Worm (Caenorhabditis elegans) whole organism, late embryonic: ENCODE results near the gene srbc-29.

Experiments
- C38D4.7 ChIP-seq: fragments of 200-800 bp; sonication (Bioruptor generic); optimal IDR thresholded peaks from 2 replicates; lab custom pipeline; 2018; ENCODE audit warnings: mild to moderate bottlenecking, missing genetic modification characterization, moderate library complexity, missing compliant biosample characterization
- K02D7.2 ChIP-seq: sonication (generic microtip); optimal IDR thresholded peaks from 2 replicates; lab custom pipeline; 2017; ENCODE audit warnings: mild to moderate bottlenecking, missing genetic modification characterization, missing compliant biosample characterization
- T23F11.4 ChIP-seq: fragments of 200-800 bp; sonication (Bioruptor generic); optimal IDR thresholded peaks from 2 replicates; lab custom pipeline; 2018; ENCODE audit warnings: mild to moderate bottlenecking, missing genetic modification characterization, missing compliant biosample characterization
- Y22D7AL.16 ChIP-seq: sonication (generic microtip); optimal IDR thresholded peaks from 2 replicates; lab custom pipeline; 2016; ENCODE audit warnings: missing genetic modification characterization, missing compliant biosample characterization
- ahr-1 ChIP-seq: sonication (generic microtip); optimal IDR thresholded peaks from 2 replicates; lab custom pipeline; 2016; ENCODE audit warnings: missing genetic modification characterization, missing compliant biosample characterization
- ceh-14 ChIP-seq: sonication (generic microtip); optimal IDR thresholded peaks from 2 replicates; lab custom pipeline; 2016; ENCODE audit warnings: missing genotype, missing genetic modification characterization, missing compliant biosample characterization
- ceh-19 ChIP-seq: fragments of 200-800 bp; sonication (Bioruptor generic); optimal IDR thresholded peaks from 2 replicates; lab custom pipeline; 2018; ENCODE audit warnings: mild to moderate bottlenecking, missing genetic modification characterization, missing compliant biosample characterization
- ceh-6 ChIP-seq: fragments of 200-800 bp; sonication (Bioruptor generic); optimal IDR thresholded peaks from 2 replicates; lab custom pipeline; 2018; ENCODE audit warnings: mild to moderate bottlenecking, missing genetic modification characterization, missing compliant biosample characterization
- che-1 ChIP-seq: sonication (generic microtip); optimal IDR thresholded peaks from 2 replicates; lab custom pipeline; 2016; ENCODE audit warnings: mild to moderate bottlenecking, missing genetic modification characterization, missing compliant biosample characterization
- dve-1 ChIP-seq: sonication (generic microtip); optimal IDR thresholded peaks from 2 replicates; lab custom pipeline; 2017; ENCODE audit warnings: antibody characterized with exemption, mild to moderate bottlenecking, missing genetic modification characterization, missing compliant biosample characterization
- elt-4 ChIP-seq: sonication (generic microtip); optimal IDR thresholded peaks from 2 replicates; lab custom pipeline; 2016; ENCODE audit warnings: missing genetic modification characterization, missing compliant biosample characterization
- eyg-1 ChIP-seq: sonication (generic microtip); optimal IDR thresholded peaks from 2 replicates; lab custom pipeline; 2016; ENCODE audit warnings: missing genotype, missing genetic modification characterization, missing compliant biosample characterization
- fkh-10 ChIP-seq: fragments of 150-350 bp; optimal IDR thresholded peaks from 2 replicates; lab custom pipeline; 2014; ENCODE audit warnings: missing biosample characterization, missing genetic modification reagents, missing genetic modification characterization
- gmeb-2 ChIP-seq: sonication (generic microtip); optimal IDR thresholded peaks from 2 replicates; lab custom pipeline; 2016; ENCODE audit warnings: missing genetic modification characterization, inconsistent platforms, missing compliant biosample characterization
- hlh-30 ChIP-seq: sonication (generic microtip); optimal IDR thresholded peaks from 2 replicates; lab custom pipeline; 2017; ENCODE audit warnings: antibody characterized with exemption, missing genetic modification characterization, missing compliant biosample characterization; ENCODE audit not compliant: insufficient read depth
- hlh-6 ChIP-seq: sonication (generic microtip); optimal IDR thresholded peaks from 2 replicates; lab custom pipeline; 2016; ENCODE audit warnings: missing genotype, missing genetic modification characterization, missing compliant biosample characterization
- mec-3 ChIP-seq: sonication (generic microtip); optimal IDR thresholded peaks from 2 replicates; lab custom pipeline; 2016; ENCODE audit warnings: borderline replicate concordance, missing genetic modification characterization, missing compliant biosample characterization
- pag-3 ChIP-seq: sonication (generic microtip); optimal IDR thresholded peaks from 2 replicates; lab custom pipeline; 2016; ENCODE audit warnings: missing compliant biosample characterization, missing genetic modification characterization, borderline replicate concordance
- pha-4 ChIP-seq: fragments of 150-350 bp; optimal IDR thresholded peaks from 2 replicates; lab custom pipeline; 2018; ENCODE audit warnings: missing biosample characterization, missing genetic modification reagents, missing genetic modification characterization
- pqm-1 ChIP-seq: sonication (generic microtip); optimal IDR thresholded peaks from 2 replicates; lab custom pipeline; 2016; ENCODE audit warnings: missing genetic modification characterization, missing compliant biosample characterization
- pros-1 ChIP-seq: fragments of 150-350 bp; optimal IDR thresholded peaks from 2 replicates; lab custom pipeline; 2014; ENCODE audit warnings: missing biosample characterization, missing genetic modification reagents, missing genetic modification characterization
- ref-2 ChIP-seq: sonication (generic microtip); optimal IDR thresholded peaks from 2 replicates; lab custom pipeline; 2016; ENCODE audit warnings: missing genetic modification characterization, missing compliant biosample characterization
- rnt-1 ChIP-seq: sonication (generic microtip); optimal IDR thresholded peaks from 2 replicates; lab custom pipeline; 2016; ENCODE audit warnings: missing genetic modification characterization, missing compliant biosample characterization
- sdc-2 ChIP-seq: sonication (generic microtip); optimal IDR thresholded peaks from 2 replicates; lab custom pipeline; 2016; ENCODE audit warnings: missing genotype, missing genetic modification characterization, missing compliant biosample characterization
- syd-9 ChIP-seq: sonication (generic microtip); optimal IDR thresholded peaks from 2 replicates; lab custom pipeline; 2016; ENCODE audit warnings: mild to moderate bottlenecking, missing genetic modification characterization, moderate library complexity, missing compliant biosample characterization
- tbx-2 ChIP-seq: sonication (generic microtip); optimal IDR thresholded peaks from 2 replicates; lab custom pipeline; 2016; ENCODE audit warnings: missing genetic modification characterization, missing compliant biosample characterization
- ttx-3 ChIP-seq: sonication (generic microtip); optimal IDR thresholded peaks from 2 replicates; lab custom pipeline; 2016; ENCODE audit warnings: missing genetic modification reagents, missing genetic modification characterization, missing compliant biosample characterization
- unc-42 ChIP-seq: sonication (generic microtip); optimal IDR thresholded peaks from 2 replicates; lab custom pipeline; 2016; ENCODE audit warnings: missing genotype, missing genetic modification characterization, missing compliant biosample characterization
- unc-55 ChIP-seq: sonication (generic microtip); optimal IDR thresholded peaks from 2 replicates; lab custom pipeline; 2017; ENCODE audit warnings: missing biosample characterization, missing genetic modification reagents, missing genetic modification characterization
- unc-86 ChIP-seq: sonication (generic microtip); optimal IDR thresholded peaks from 2 replicates; lab custom pipeline; 2016; ENCODE audit warnings: missing genetic modification characterization, missing compliant biosample characterization

Gene srbc-29

DNA sequence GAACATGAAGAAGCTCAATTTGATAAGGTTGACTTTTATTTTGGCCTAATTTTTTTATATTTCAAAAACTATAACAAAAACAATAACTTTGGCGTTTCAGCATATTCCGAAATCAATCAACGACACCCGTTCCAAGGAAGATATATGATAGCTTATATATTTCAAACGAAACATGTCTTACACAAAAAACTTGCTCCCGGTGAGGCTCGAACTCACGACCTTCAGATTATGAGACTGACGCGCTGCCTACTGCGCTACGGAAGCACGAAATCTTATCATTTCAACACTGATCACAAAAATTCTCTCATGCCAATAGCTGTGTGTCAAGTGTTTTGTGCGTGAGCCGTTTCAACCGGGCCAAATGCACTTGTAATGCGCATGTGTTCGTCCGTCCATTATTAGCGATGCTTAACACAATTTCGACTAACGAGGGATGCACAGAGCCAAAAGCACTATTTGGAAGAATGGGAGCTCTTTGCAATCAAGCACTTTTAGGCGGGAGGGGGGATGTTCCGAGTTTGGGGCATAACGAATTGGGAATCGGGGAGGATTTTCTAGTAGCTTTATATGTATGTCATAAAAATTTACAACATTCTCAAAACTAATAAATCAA, 15.4 kb downstream of the srbc-29 start:
- TF ChIP-seq C38D4.7 (GFP tag; lab: Kevin White, UChicago) (no peak), ceh-6 (no peak), ceh-19 (GFP tag; lab: Kevin White, UChicago) (no peak), che-1 (tag; lab: Kevin White, UChicago) (no peak), ttx-3 (tag; lab: Kevin White, UChicago) (no peak), hlh-6 (no peak), unc-42 (tag; lab: Kevin White, UChicago) (peak; percentile 77), dve-1 (tag; lab: Kevin White, UChicago) (no peak)

DNA sequence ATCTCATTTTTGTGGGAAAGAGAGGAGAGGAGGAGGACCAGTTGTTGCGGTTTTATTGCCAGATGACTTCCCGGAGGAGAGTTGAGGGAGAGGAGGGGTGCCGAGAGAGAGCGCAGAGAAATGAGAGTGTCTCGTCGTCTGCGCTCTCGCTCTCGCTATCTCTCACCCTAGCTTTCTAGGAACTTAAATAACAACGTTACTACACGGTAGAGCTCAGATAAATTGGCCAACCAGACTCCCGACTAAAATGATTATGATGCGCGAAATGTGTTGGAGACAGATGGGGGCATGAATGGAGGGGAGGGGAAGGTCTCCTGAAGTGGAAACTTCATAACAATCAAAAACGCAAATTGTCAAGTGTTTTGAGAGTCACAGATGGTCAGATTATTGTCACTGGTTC, 16.1 kb downstream of the srbc-29 start:
- TF ChIP-seq pros-1 (tag; lab: Kevin White, UChicago) (no peak), gmeb-2 (tag; lab: Kevin White, UChicago) (no peak), ref-2 (peak; percentile 28), rnt-1 (tag; lab: Kevin White, UChicago) (peak; percentile 9), hlh-6 (no peak), ceh-19 (GFP tag; lab: Kevin White, UChicago) (no peak), unc-55 (peak; percentile 38), Y22D7AL.16 (no peak), unc-42 (tag; lab: Kevin White, UChicago) (peak; percentile 82), ahr-1 (tag; lab: Kevin White, UChicago) (no peak), pqm-1 (tag; lab: Kevin White, UChicago) (no peak), K02D7.2 (tag; lab: Kevin White, UChicago) (no peak), hlh-30 (tag; lab: Kevin White, UChicago) (no peak), unc-86 (no peak)

DNA sequence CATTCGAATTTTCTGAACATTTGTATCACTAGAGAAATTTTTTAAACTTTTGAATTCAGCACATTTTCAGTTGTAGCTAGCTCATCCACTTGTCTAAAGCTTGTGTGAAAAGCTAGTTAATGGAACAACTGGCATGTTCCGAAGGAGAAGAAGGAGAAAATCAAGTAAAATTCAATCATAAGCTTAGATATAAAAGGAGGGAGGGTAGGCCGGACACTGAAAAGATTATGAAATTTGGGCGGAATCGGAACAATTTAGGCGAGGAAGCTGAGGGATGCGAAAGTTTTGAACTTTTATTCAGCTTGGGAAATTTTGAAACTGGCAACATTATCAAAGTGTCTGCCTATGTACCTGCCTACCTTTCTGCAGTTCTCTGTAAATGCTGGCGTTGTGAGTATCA, 18.2 kb downstream of the srbc-29 start:
- TF ChIP-seq unc-42 (tag; lab: Kevin White, UChicago) (peak; percentile 89), ahr-1 (tag; lab: Kevin White, UChicago) (no peak), unc-55 (no peak), sdc-2 (tag; lab: Kevin White, UChicago) (no peak), syd-9 (no peak), ceh-14 (tag; lab: Kevin White, UChicago) (no peak), eyg-1 (tag; lab: Kevin White, UChicago) (no peak), C38D4.7 (GFP tag; lab: Kevin White, UChicago) (no peak)
- TF ChIP-seq, all 69 proteins: peak for 1

DNA sequence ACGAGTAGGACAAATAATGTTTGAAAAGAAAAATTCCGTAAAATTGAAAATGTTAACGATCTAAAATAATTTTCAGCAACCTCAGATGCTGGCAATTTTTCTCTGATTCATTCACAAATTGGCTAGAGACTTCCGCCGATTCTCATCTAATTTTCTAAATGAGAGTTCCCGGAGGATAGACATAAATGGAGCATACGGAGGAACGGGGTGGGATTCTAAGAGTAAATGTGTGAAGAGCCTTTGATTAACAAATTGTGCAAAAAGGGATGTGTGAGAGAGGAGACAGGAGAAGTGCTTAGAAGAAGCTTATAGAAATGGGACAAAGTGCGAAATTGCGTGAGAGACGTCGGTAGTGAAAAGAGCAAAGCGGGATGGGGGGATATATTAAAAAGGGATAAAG, 19.0 kb downstream of the srbc-29 start:
- no peak for TF ChIP-seq mec-3
- TF ChIP-seq tbx-2 (tag; lab: Kevin White, UChicago): no peak
- TF ChIP-seq pha-4 (tag; lab: Kevin White, UChicago): no peak
- TF ChIP-seq unc-42 (tag; lab: Kevin White, UChicago): peak; percentile 65
- TF ChIP-seq pag-3: no peak

DNA sequence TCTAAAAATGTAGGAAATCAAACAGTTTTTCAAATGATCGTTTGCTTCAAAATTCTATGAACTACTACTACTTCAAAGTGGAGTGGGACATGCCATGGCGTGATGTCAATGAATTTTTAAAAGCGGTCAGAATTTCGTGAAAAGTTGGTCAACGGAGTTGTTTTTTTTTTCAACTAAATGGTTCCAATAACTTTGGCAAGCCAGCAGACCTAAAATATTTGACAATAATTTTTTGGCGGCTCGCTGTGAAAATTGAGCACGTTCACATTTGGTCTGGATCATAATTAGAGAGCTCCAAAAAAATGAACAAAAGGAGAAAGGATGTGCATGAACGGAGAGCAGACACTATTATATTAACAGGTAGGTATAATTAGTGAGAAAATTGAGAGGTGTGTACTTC, 20.3 kb downstream of the srbc-29 start:
- TF ChIP-seq ref-2: peak; percentile 72
- no peak for TF ChIP-seq unc-55
- TF ChIP-seq, all 69 proteins: peak for 1

DNA sequence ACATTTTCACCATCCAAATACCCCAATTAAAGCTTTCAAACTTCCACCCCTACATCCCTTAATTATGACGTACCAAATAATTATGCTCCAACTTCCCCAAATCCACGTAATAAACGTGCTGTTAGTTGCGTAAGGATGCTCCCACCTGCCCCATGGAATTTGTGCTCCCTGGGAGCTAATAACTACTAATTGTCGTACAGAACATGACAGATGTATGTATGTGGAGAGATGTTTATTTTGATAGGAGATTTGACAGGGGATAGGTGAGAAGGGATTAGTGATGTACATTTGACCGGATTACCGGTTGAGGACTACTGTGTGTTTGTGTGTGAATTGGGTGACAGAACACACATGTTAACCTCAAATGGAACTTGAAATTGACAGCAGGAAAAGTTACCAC, 20.9 kb downstream of the srbc-29 start:
- no peak for TF ChIP-seq fkh-10
- no peak for TF ChIP-seq hlh-30 (tag; lab: Kevin White, UChicago)
- TF ChIP-seq syd-9: no peak
- no peak for TF ChIP-seq C38D4.7 (GFP tag; lab: Kevin White, UChicago)
- no peak for TF ChIP-seq T23F11.4 (GFP tag; lab: Kevin White, UChicago)
- TF ChIP-seq tbx-2 (tag; lab: Kevin White, UChicago): peak; percentile 8
- TF ChIP-seq elt-4 (tag; lab: Kevin White, UChicago): no peak
- no peak for TF ChIP-seq sdc-2 (tag; lab: Kevin White, UChicago)
- TF ChIP-seq, all 69 proteins: peak for 1
